Fruit fly (Drosophila melanogaster) ovary, adult (tissue): ENCODE results near the gene D1.

Experiments used
- CG17801 ChIP-seq: fragments of 200-800 bp; optimal IDR thresholded peaks from 2 replicates; lab custom pipeline; 2019; ENCODE audit warnings: missing biosample characterization, mild to moderate bottlenecking, missing genetic modification characterization, moderate library complexity; ENCODE audit not compliant: partially characterized antibody

Gene D1

dm6 chr3R:9220064-9220864 is 20.2 kb downstream of the D1 start:
- no peak for TF ChIP-seq CG17801 (GFP tag; lab: Kevin White, UChicago)

- no peak for TF ChIP-seq CG17801 (GFP tag; lab: Kevin White, UChicago)
Observed at dm6 chr3R:9217607-9218006, 22.8 kb downstream of the D1 start.

dm6 chr3R:9215551-9215950 is 24.9 kb downstream of the D1 start:
- TF ChIP-seq CG17801 (GFP tag; lab: Kevin White, UChicago): no peak

DNA sequence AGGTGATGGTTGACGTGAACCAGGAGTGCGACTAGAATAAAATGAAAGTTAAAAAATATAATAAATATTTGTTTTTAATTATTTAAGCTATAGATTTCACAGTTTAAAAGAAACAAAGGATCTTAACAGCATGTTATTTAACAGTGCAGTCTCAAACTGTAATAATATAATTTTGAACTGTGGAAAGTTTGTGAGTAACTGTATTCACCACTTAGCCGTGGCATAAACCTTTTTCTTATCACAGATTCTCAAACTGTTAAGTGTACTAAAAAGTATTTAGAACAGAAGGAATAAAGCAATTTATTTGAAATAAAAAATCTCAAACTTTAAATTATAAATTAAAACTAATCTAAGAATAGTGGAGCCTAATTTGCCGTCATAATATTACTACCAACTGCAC is 26.2 kb downstream of the D1 start:
- TF ChIP-seq CG17801 (GFP tag; lab: Kevin White, UChicago): no peak

DNA sequence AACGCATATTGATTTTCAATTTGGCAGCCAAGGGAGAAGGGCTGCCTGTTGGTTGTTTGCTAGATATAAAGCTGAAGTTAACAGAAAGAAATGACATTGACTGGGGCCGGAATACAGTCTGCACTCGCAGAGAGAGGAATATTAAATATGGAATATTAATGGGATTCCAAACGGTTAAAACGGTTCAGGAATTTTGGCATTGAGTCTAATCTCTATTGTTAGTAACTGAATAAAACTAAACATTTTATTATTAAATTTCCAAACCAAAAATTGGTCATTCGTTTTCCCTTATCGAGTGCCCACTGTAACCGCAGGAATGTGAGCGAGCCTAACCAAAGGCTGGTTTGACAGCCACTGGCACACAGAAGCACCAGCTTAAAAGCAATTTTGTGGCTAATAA is 27.4 kb downstream of the D1 start:
- TF ChIP-seq CG17801 (GFP tag; lab: Kevin White, UChicago): no peak

- no peak for TF ChIP-seq CG17801 (GFP tag; lab: Kevin White, UChicago)
Observed at dm6 chr3R:9195821-9196220, 44.6 kb downstream of the D1 start.

- TF ChIP-seq CG17801 (GFP tag; lab: Kevin White, UChicago): no peak
Observed at dm6 chr3R:9189890-9190640, 50.4 kb downstream of the D1 start.
